Fruit fly (Drosophila melanogaster) whole organism, embryonic: ENCODE measurements around the gene CG10492.

ENCODE experiments used
- Aef1 ChIP-seq: fragments of 200-800 bp; sonication (Bioruptor generic); IDR thresholded peaks from 3 replicates; pipeline ENCODE4 v1.3.6; 2022; ENCODE audit warnings: missing biosample characterization, missing genetic modification characterization
- Asciz ChIP-seq: fragments of 200-800 bp; sonication (Bioruptor generic); optimal IDR thresholded peaks from 2 replicates; lab custom pipeline; 2017; ENCODE audit warnings: missing biosample characterization, mild to moderate bottlenecking, missing genetic modification characterization, missing genetic modification reagents
- CG10543 ChIP-seq: fragments of 200-800 bp; sonication (Bioruptor generic); optimal IDR thresholded peaks from 3 replicates; lab custom pipeline; 2017; ENCODE audit warnings: missing biosample characterization, mild to moderate bottlenecking, missing genetic modification characterization, moderate library complexity
- CG10979 ChIP-seq: fragments of 200-800 bp; sonication (Bioruptor generic); optimal IDR thresholded peaks from 2 replicates; lab custom pipeline; 2018; ENCODE audit warnings: missing biosample characterization, mild to moderate bottlenecking, missing genetic modification characterization, moderate library complexity
- CG11560 ChIP-seq: fragments of 200-800 bp; sonication (Bioruptor generic); IDR thresholded peaks from 3 replicates; pipeline ENCODE4 v1.3.6; 2022; ENCODE audit warnings: missing biosample characterization, missing genetic modification characterization
- CG12942 ChIP-seq: fragments of 200-800 bp; sonication (Bioruptor generic); optimal IDR thresholded peaks from 3 replicates; lab custom pipeline; 2016; ENCODE audit warnings: missing biosample characterization, missing genetic modification characterization
- CG13123 ChIP-seq: fragments of 200-800 bp; sonication (Bioruptor generic); optimal IDR thresholded peaks from 2 replicates; lab custom pipeline; 2016; ENCODE audit warnings: missing biosample characterization, missing genetic modification characterization
- CG13624 ChIP-seq: fragments of 200-800 bp; sonication (Bioruptor generic); optimal IDR thresholded peaks from 2 replicates; lab custom pipeline; 2016; ENCODE audit warnings: missing biosample characterization, missing genetic modification characterization
- CG13894 ChIP-seq: fragments of 200-800 bp; sonication (Bioruptor generic); optimal IDR thresholded peaks from 3 replicates; lab custom pipeline; 2018; ENCODE audit warnings: missing biosample characterization, mild to moderate bottlenecking, missing genetic modification characterization, moderate library complexity
- CG14014 ChIP-seq: fragments of 200-800 bp; sonication (Bioruptor generic); IDR thresholded peaks from 2 replicates; pipeline ENCODE4 v1.3.6; 2022; ENCODE audit warnings: missing biosample characterization, missing genetic modification characterization
- CG15479 ChIP-seq: fragments of 200-800 bp; sonication (Bioruptor generic); optimal IDR thresholded peaks from 3 replicates; lab custom pipeline; 2019; ENCODE audit warnings: missing biosample characterization, mild to moderate bottlenecking, missing genetic modification characterization, moderate library complexity
- CG1603 ChIP-seq: fragments of 200-800 bp; sonication (Bioruptor generic); optimal IDR thresholded peaks from 2 replicates; lab custom pipeline; 2019; ENCODE audit warnings: missing biosample characterization, mild to moderate bottlenecking, missing genetic modification characterization, moderate library complexity
- CG16779 ChIP-seq: fragments of 200-800 bp; sonication (Bioruptor generic); IDR thresholded peaks from 2 replicates; pipeline ENCODE4 v1.3.6; 2022; ENCODE audit warnings: missing biosample characterization, missing genetic modification characterization
- CG16863 ChIP-seq: fragments of 200-800 bp; sonication (Bioruptor generic); optimal IDR thresholded peaks from 3 replicates; lab custom pipeline; 2016; ENCODE audit warnings: missing biosample characterization, missing genetic modification characterization
- CG17186 ChIP-seq: fragments of 200-800 bp; sonication (Bioruptor generic); optimal IDR thresholded peaks from 3 replicates; lab custom pipeline; 2017; ENCODE audit warnings: missing biosample characterization, missing genetic modification reagents, missing genetic modification characterization
- CG17385 ChIP-seq: fragments of 200-800 bp; sonication (Bioruptor generic); optimal IDR thresholded peaks from 3 replicates; lab custom pipeline; 2018; ENCODE audit warnings: missing biosample characterization, mild to moderate bottlenecking, missing genetic modification characterization
- CG31388 ChIP-seq: fragments of 200-800 bp; sonication (Bioruptor generic); optimal IDR thresholded peaks from 2 replicates; lab custom pipeline; 2016; ENCODE audit warnings: missing biosample characterization, missing genetic modification characterization
- CG31441 ChIP-seq: fragments of 200-800 bp; sonication (Bioruptor generic); IDR thresholded peaks from 2 replicates; pipeline ENCODE4 v1.3.6; 2022; ENCODE audit warnings: missing biosample characterization, missing genetic modification characterization
- CG3847 ChIP-seq: fragments of 200-800 bp; sonication (Bioruptor generic); IDR thresholded peaks from 2 replicates; pipeline ENCODE4 v1.3.6; 2022; ENCODE audit warnings: missing biosample characterization, missing genetic modification characterization
- CG4617 ChIP-seq: fragments of 200-800 bp; sonication (Bioruptor generic); optimal IDR thresholded peaks from 3 replicates; lab custom pipeline; 2016; ENCODE audit warnings: missing biosample characterization, missing genetic modification characterization, borderline replicate concordance
- CG6272 ChIP-seq: fragments of 200-800 bp; sonication (Bioruptor generic); IDR thresholded peaks from 2 replicates; pipeline ENCODE4 v1.3.6; 2022; ENCODE audit warnings: missing biosample characterization, missing genetic modification characterization
- CG7987 ChIP-seq: fragments of 200-800 bp; sonication (Bioruptor generic); optimal IDR thresholded peaks from 2 replicates; lab custom pipeline; 2018; ENCODE audit warnings: missing biosample characterization, mild to moderate bottlenecking, missing genetic modification characterization, moderate library complexity
- CG9797 ChIP-seq: fragments of 200-800 bp; sonication (Bioruptor generic); optimal IDR thresholded peaks from 3 replicates; lab custom pipeline; 2018; ENCODE audit warnings: missing biosample characterization, mild to moderate bottlenecking, missing genetic modification characterization
- CG9817 ChIP-seq: fragments of 200-800 bp; sonication (Bioruptor generic); optimal IDR thresholded peaks from 2 replicates; lab custom pipeline; 2018; ENCODE audit warnings: missing biosample characterization, mild to moderate bottlenecking, missing genetic modification characterization, moderate library complexity
- Dek ChIP-seq: fragments of 200-800 bp; sonication (Bioruptor generic); optimal IDR thresholded peaks from 3 replicates; lab custom pipeline; 2019; ENCODE audit warnings: missing biosample characterization, mild to moderate bottlenecking, missing genetic modification characterization, moderate library complexity
- E2f1 ChIP-seq: fragments of 200-800 bp; sonication (Bioruptor generic); IDR thresholded peaks from 2 replicates; pipeline ENCODE4 v1.3.6; 2022; ENCODE audit warnings: missing biosample characterization, missing genetic modification characterization
- Ets65A ChIP-seq: fragments of 200-800 bp; sonication (Bioruptor generic); peaks from one replicate; lab custom pipeline; 2016; ENCODE audit warnings: missing biosample characterization, missing genetic modification characterization
- Fer2 ChIP-seq: fragments of 200-800 bp; sonication (Bioruptor generic); optimal IDR thresholded peaks from 2 replicates; lab custom pipeline; 2018; ENCODE audit warnings: missing biosample characterization, mild to moderate bottlenecking, missing genetic modification characterization, moderate library complexity
- Hand ChIP-seq: fragments of 200-800 bp; sonication (Bioruptor generic); optimal IDR thresholded peaks from 2 replicates; lab custom pipeline; 2017; ENCODE audit warnings: mild to moderate bottlenecking, missing biosample characterization, missing genetic modification reagents, missing genetic modification characterization
- Hr51 ChIP-seq, 2 experiments: fragments of 200-800 bp; sonication (Bioruptor generic); optimal IDR thresholded peaks; 2 replicates in 1 of 2; 3 replicates in 1 of 2; lab custom pipeline; 2016 to 2018; ENCODE audit warnings: missing biosample characterization in 2 of 2, missing genetic modification characterization in 2 of 2, mild to moderate bottlenecking in 1 of 2, moderate library complexity in 1 of 2
- MBD-R2 ChIP-seq: fragments of 200-800 bp; sonication (Bioruptor generic); IDR thresholded peaks from 2 replicates; pipeline ENCODE4 v1.3.6; 2022; ENCODE audit warnings: missing biosample characterization, missing genetic modification characterization
- NK7.1 ChIP-seq: fragments of 200-800 bp; sonication (Bioruptor generic); optimal IDR thresholded peaks from 3 replicates; lab custom pipeline; 2016; ENCODE audit warnings: missing biosample characterization, missing genetic modification characterization
- Neu2 ChIP-seq: fragments of 200-800 bp; sonication (Bioruptor generic); optimal IDR thresholded peaks from 3 replicates; lab custom pipeline; 2016; ENCODE audit warnings: missing biosample characterization, missing genetic modification characterization, borderline replicate concordance
- Sox100B ChIP-seq: fragments of 200-800 bp; sonication (Bioruptor generic); optimal IDR thresholded peaks from 3 replicates; lab custom pipeline; 2018; ENCODE audit warnings: missing biosample characterization, mild to moderate bottlenecking, missing genetic modification characterization
- Sry-δ ChIP-seq: fragments of 200-800 bp; sonication (Bioruptor generic); optimal IDR thresholded peaks from 2 replicates; lab custom pipeline; 2016; ENCODE audit warnings: missing biosample characterization, missing genetic modification characterization
- aop ChIP-seq: fragments of 200-800 bp; sonication (Bioruptor generic); IDR thresholded peaks from 2 replicates; pipeline ENCODE4 v1.3.6; 2022; ENCODE audit warnings: missing biosample characterization, missing genetic modification characterization
- cg ChIP-seq: fragments of 200-800 bp; sonication (Bioruptor generic); optimal IDR thresholded peaks from 3 replicates; lab custom pipeline; 2019; ENCODE audit warnings: missing biosample characterization, mild to moderate bottlenecking, missing genetic modification characterization, moderate library complexity
- crc ChIP-seq: fragments of 200-800 bp; sonication (Bioruptor generic); optimal IDR thresholded peaks from 2 replicates; lab custom pipeline; 2016; ENCODE audit warnings: missing biosample characterization, missing genetic modification characterization
- dati ChIP-seq: fragments of 200-800 bp; sonication (Bioruptor generic); IDR thresholded peaks from 2 replicates; pipeline ENCODE4 v1.3.6; 2022; ENCODE audit warnings: missing biosample characterization, missing genetic modification characterization
- gt ChIP-seq: fragments of 200-800 bp; sonication (Bioruptor generic); IDR thresholded peaks from 2 replicates; pipeline ENCODE4 v1.3.6; 2022; ENCODE audit warnings: missing biosample characterization, missing genetic modification characterization
- hb ChIP-seq: fragments of 200-800 bp; sonication (Bioruptor generic); IDR thresholded peaks from 3 replicates; pipeline ENCODE4 v1.3.6; 2022; ENCODE audit warnings: missing biosample characterization, missing genetic modification characterization; ENCODE audit not compliant: partially characterized antibody
- klu ChIP-seq: fragments of 200-800 bp; sonication (Bioruptor generic); IDR thresholded peaks from 2 replicates; pipeline ENCODE4 v1.3.6; 2022; ENCODE audit warnings: missing biosample characterization, missing genetic modification characterization
- lab ChIP-seq: fragments of 200-800 bp; sonication (Bioruptor generic); optimal IDR thresholded peaks from 3 replicates; lab custom pipeline; 2017; ENCODE audit warnings: missing biosample characterization, missing genetic modification characterization, mild to moderate bottlenecking, moderate library complexity, missing genetic modification reagents
- sens ChIP-seq: fragments of 200-800 bp; sonication (Bioruptor generic); peaks from one replicate; lab custom pipeline; 2016; ENCODE audit warnings: missing biosample characterization, missing genetic modification characterization
- slou ChIP-seq: fragments of 200-800 bp; sonication (Bioruptor generic); optimal IDR thresholded peaks from 3 replicates; lab custom pipeline; 2016; ENCODE audit warnings: missing biosample characterization, missing genetic modification characterization
- slp2 ChIP-seq: fragments of 200-800 bp; sonication (Bioruptor generic); optimal IDR thresholded peaks from 2 replicates; lab custom pipeline; 2016; ENCODE audit warnings: missing biosample characterization, missing genetic modification characterization
- stc ChIP-seq: fragments of 200-800 bp; sonication (Bioruptor generic); IDR thresholded peaks from 2 replicates; pipeline ENCODE4 v1.3.6; 2022; ENCODE audit warnings: missing biosample characterization, missing genetic modification characterization
- tll ChIP-seq, 2 experiments: fragments of 200-800 bp in 1 of 2; fragments of >200 bp in 1 of 2; sonication (Bioruptor generic) in 1 of 2; optimal IDR thresholded peaks; 2 replicates each; lab custom pipeline; 2017 to 2019; ENCODE audit warnings: missing biosample characterization in 2 of 2, missing genetic modification characterization in 2 of 2, mild to moderate bottlenecking in 1 of 2, moderate library complexity in 1 of 2
- toy ChIP-seq: fragments of 200-800 bp; sonication (Bioruptor generic); IDR thresholded peaks from 2 replicates; pipeline ENCODE4 v1.3.6; 2022; ENCODE audit warnings: missing biosample characterization, missing genetic modification characterization

The CG10492 gene

DNA sequence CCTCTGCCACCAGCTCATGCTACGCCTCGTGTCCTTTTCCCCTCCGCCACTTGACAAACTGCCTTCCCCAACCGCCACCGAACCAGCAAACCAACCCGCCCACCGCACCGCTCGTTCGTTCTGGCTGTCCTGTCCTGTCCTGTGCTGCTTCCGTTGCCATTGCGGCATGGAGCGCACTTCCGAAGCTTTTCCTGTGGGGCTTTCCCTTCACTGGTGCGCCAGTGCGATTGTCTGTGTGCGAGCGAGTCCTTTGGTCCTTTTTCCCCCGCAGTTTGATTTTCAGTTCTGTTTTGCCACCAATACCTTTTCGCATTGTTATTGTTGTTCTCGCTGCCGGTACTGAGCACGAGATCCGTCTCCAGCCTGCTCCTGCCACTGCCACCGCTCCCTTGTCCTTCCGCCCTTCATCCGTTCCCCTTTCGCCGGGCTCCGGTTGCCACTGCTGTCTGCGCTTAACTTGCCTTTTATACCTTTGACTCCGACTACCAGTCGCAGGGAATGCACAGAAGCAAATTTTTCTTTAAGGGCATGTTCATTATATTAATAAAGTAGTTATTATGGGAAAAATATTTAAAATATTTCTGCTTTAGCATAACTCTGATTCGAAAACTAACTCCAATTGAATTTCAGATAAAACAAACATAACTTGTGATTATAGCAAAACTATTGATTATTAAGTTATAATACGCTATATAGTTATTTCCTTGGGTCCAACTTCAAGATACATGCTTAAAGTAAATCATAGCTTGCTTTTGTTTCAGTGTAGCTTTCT lies 29.7 kb upstream of the CG10492 start (continued):
- TF ChIP-seq CG14014 (GFP tag; lab: Robert Waterston, UW) = peak; percentile 58; the same call in 1 of the 2 replicates
- no peak for TF ChIP-seq CG6272 (GFP tag; lab: Robert Waterston, UW)
- peak; percentile 89 for TF ChIP-seq Ets65A (GFP tag; lab: Kevin White, UChicago)
- TF ChIP-seq sens (GFP tag; lab: Kevin White, UChicago) = peak; percentile 88
- no peak for TF ChIP-seq aop (GFP tag; lab: Robert Waterston, UW)
- TF ChIP-seq CG11560 (tag; lab: Robert Waterston, UW) = no peak
- no peak for TF ChIP-seq gt (GFP tag; lab: Robert Waterston, UW)
- no peak for TF ChIP-seq CG31388 (GFP tag; lab: Kevin White, UChicago)
- peak in 1 of 2 experiments; percentile 86 for TF ChIP-seq Hr51 (GFP tag; optimal IDR thresholded peaks at IDR 0.05; lab: Kevin White, UChicago)
- TF ChIP-seq stc (GFP tag; lab: Robert Waterston, UW) = peak; percentile 41; the same call in 1 of the 2 replicates
- TF ChIP-seq Sry-δ (GFP tag; lab: Kevin White, UChicago) = no peak
- TF ChIP-seq tll (GFP tag; optimal IDR thresholded peaks at IDR 0.05; lab: Kevin White, UChicago) = no peak
- no peak for TF ChIP-seq Neu2 (GFP tag; lab: Kevin White, UChicago)
- TF ChIP-seq hb (GFP tag; lab: Robert Waterston, UW) = no peak
- no peak for TF ChIP-seq CG4617 (GFP tag; lab: Kevin White, UChicago)
- peak; percentile 24 for TF ChIP-seq CG1603 (tag; lab: Kevin White, UChicago)
- no peak for TF ChIP-seq slp2 (GFP tag; lab: Kevin White, UChicago)
- TF ChIP-seq Asciz = peak; percentile 47
- peak; percentile 86 for TF ChIP-seq lab (GFP tag; lab: Kevin White, UChicago)
- TF ChIP-seq CG17186 (GFP tag; lab: Kevin White, UChicago) = no peak
- TF ChIP-seq Aef1 (GFP tag; lab: Robert Waterston, UW) = peak; percentile 44; the same call in 2 of the 3 replicates
- no peak for TF ChIP-seq CG16863 (GFP tag; lab: Kevin White, UChicago)
- TF ChIP-seq Dek (tag; lab: Kevin White, UChicago) = peak; percentile 74
- no peak for TF ChIP-seq klu (GFP tag; lab: Robert Waterston, UW)
- TF ChIP-seq CG13624 (GFP tag; lab: Kevin White, UChicago) = peak; percentile 5
- TF ChIP-seq CG17385 = peak; percentile 76
- no peak for TF ChIP-seq MBD-R2
- TF ChIP-seq CG31441 = peak; percentile 74
- TF ChIP-seq NK7.1 = no peak
- TF ChIP-seq CG16779 (GFP tag; lab: Robert Waterston, UW) = no peak
- TF ChIP-seq CG9797 (GFP tag; lab: Kevin White, UChicago) = no peak
- peak; percentile 65 for TF ChIP-seq CG9817 (tag; lab: Kevin White, UChicago)
- no peak for TF ChIP-seq CG13123 (GFP tag; lab: Kevin White, UChicago)
- no peak for TF ChIP-seq dati (GFP tag; lab: Robert Waterston, UW)
- peak; percentile 57 for TF ChIP-seq Fer2
- peak; percentile 80 for TF ChIP-seq CG10543 (GFP tag; lab: Kevin White, UChicago)
- TF ChIP-seq cg = no peak
- peak; percentile 56 for TF ChIP-seq slou (GFP tag; lab: Kevin White, UChicago)
- TF ChIP-seq Hand (GFP tag; lab: Kevin White, UChicago) = peak; percentile 86
- TF ChIP-seq CG3847 = 0 out of 2 replicates have a peak, but pooled peaks have one; percentile 9
- no peak for TF ChIP-seq crc
- peak; percentile 78 for TF ChIP-seq Sox100B
- peak; percentile 7; the same call in 1 of the 2 replicates for TF ChIP-seq E2f1 (GFP tag; lab: Robert Waterston, UW)
- TF ChIP-seq CG7987 (GFP tag; lab: Kevin White, UChicago) = peak; percentile 10
- TF ChIP-seq CG15479 (GFP tag; lab: Kevin White, UChicago) = no peak
- 0 out of 2 replicates have a peak, but pooled peaks have one; percentile 11 for TF ChIP-seq toy
- TF ChIP-seq CG13894 (tag; lab: Kevin White, UChicago) = peak; percentile 28
- TF ChIP-seq CG12942 = peak; percentile 35
- TF ChIP-seq CG10979 (tag; lab: Kevin White, UChicago) = peak; percentile 69
